Worm (Caenorhabditis elegans) whole organism, L4 larva: ENCODE measurements around the gene fkh-4.

Experiments used
- F37D6.2 ChIP-seq: sonication (generic microtip); optimal IDR thresholded peaks from 2 replicates; lab custom pipeline; 2016; ENCODE audit warnings: mild to moderate bottlenecking, missing genetic modification characterization, missing compliant biosample characterization
- F49E8.2 ChIP-seq: sonication (generic microtip); optimal IDR thresholded peaks from 2 replicates; lab custom pipeline; 2016; ENCODE audit warnings: missing compliant biosample characterization, mild to moderate bottlenecking, missing genetic modification characterization, borderline replicate concordance
- Y75B8A.6 ChIP-seq: fragments of 200-800 bp; sonication (Bioruptor generic); IDR thresholded peaks from 2 replicates; pipeline ENCODE4 v1.3.6; 2022; ENCODE audit warnings: missing genetic modification reagents, missing genetic modification characterization, missing compliant biosample characterization
- aly-2 ChIP-seq: sonication (generic microtip); optimal IDR thresholded peaks from 2 replicates; lab custom pipeline; 2018; ENCODE audit warnings: missing biosample characterization, missing genetic modification characterization
- ceh-20 ChIP-seq: fragments of 200-800 bp; sonication (Bioruptor generic); IDR thresholded peaks from 2 replicates; pipeline ENCODE4 v1.3.6; 2022; ENCODE audit warnings: missing genetic modification reagents, missing genetic modification characterization, missing compliant biosample characterization
- ceh-32 ChIP-seq: sonication (generic microtip); optimal IDR thresholded peaks from 2 replicates; lab custom pipeline; 2016; ENCODE audit warnings: mild to moderate bottlenecking, missing genetic modification characterization, missing compliant biosample characterization; ENCODE audit not compliant: poor library complexity
- ceh-44 ChIP-seq: fragments of 200-800 bp; sonication (Bioruptor generic); IDR thresholded peaks from 2 replicates; pipeline ENCODE4 v1.3.6; 2022; ENCODE audit warnings: missing genetic modification reagents, missing genetic modification characterization, missing compliant biosample characterization
- ces-1 ChIP-seq: fragments of 150-350 bp; sonication (generic microtip); optimal IDR thresholded peaks from 4 replicates; lab custom pipeline; 2014; ENCODE audit warnings: missing biosample characterization, missing genetic modification reagents, missing genetic modification characterization
- dmd-6 ChIP-seq: fragments of 200-800 bp; sonication (Bioruptor generic); IDR thresholded peaks from 2 replicates; pipeline ENCODE4 v1.3.6; 2022; ENCODE audit warnings: missing genetic modification reagents, missing genetic modification characterization, missing compliant biosample characterization
- egl-43 ChIP-seq: fragments of 200-800 bp; sonication (Bioruptor generic); IDR thresholded peaks from 2 replicates; pipeline ENCODE4 v1.3.6; 2022; ENCODE audit warnings: missing genetic modification reagents, missing genetic modification characterization, missing compliant biosample characterization
- gei-8 ChIP-seq: fragments of 200-800 bp; sonication (Bioruptor generic); optimal IDR thresholded peaks from 2 replicates; lab custom pipeline; 2018; ENCODE audit warnings: mild to moderate bottlenecking, missing genetic modification characterization, missing compliant biosample characterization
- hif-1 ChIP-seq, 2 experiments: sonication (generic microtip); optimal IDR thresholded peaks; 2 replicates each; lab custom pipeline; 2016 to 2017; ENCODE audit warnings: missing compliant biosample characterization in 2 of 2, missing genetic modification characterization in 2 of 2, missing genetic modification reagents in 2 of 2, missing genotype in 2 of 2, mild to moderate bottlenecking in 1 of 2
- hlh-11 ChIP-seq: fragments of 200-800 bp; sonication (Bioruptor generic); optimal IDR thresholded peaks from 2 replicates; lab custom pipeline; 2018; ENCODE audit warnings: mild to moderate bottlenecking, missing genetic modification characterization, missing compliant biosample characterization
- hlh-30 ChIP-seq: sonication (generic microtip); optimal IDR thresholded peaks from 2 replicates; lab custom pipeline; 2017; ENCODE audit warnings: antibody characterized with exemption, mild to moderate bottlenecking, missing genetic modification characterization, missing compliant biosample characterization; ENCODE audit not compliant: insufficient read depth
- lin-1 ChIP-seq: fragments of 200-800 bp; sonication (Bioruptor generic); IDR thresholded peaks from 2 replicates; pipeline ENCODE4 v1.3.6; 2022; ENCODE audit warnings: missing genetic modification reagents, missing genetic modification characterization, missing compliant biosample characterization
- lin-29 ChIP-seq: fragments of 200-800 bp; sonication (Bioruptor generic); IDR thresholded peaks from 2 replicates; pipeline ENCODE4 v1.3.6; 2022; ENCODE audit warnings: missing genetic modification reagents, missing genetic modification characterization, missing compliant biosample characterization
- lin-39 ChIP-seq: fragments of 150-350 bp; optimal IDR thresholded peaks from 2 replicates; lab custom pipeline; 2014; ENCODE audit warnings: missing biosample characterization, missing genetic modification reagents, missing genetic modification characterization
- lir-3 ChIP-seq: sonication (generic microtip); optimal IDR thresholded peaks from 2 replicates; lab custom pipeline; 2016; ENCODE audit warnings: mild to moderate bottlenecking, missing genetic modification characterization, missing compliant biosample characterization
- madf-9 ChIP-seq: fragments of 200-800 bp; sonication (Bioruptor generic); conservative IDR thresholded peaks from 2 replicates; pipeline ENCODE4 v1.3.6; 2022; ENCODE audit warnings: missing genetic modification reagents, missing genetic modification characterization, missing compliant biosample characterization
- mes-2 ChIP-seq: sonication (generic microtip); optimal IDR thresholded peaks from 2 replicates; lab custom pipeline; 2016; ENCODE audit warnings: missing genotype, mild to moderate bottlenecking, missing genetic modification characterization, missing compliant biosample characterization; ENCODE audit not compliant: poor library complexity, severe bottlenecking
- mxl-2 ChIP-seq: fragments of 200-800 bp; sonication (Bioruptor generic); conservative IDR thresholded peaks from 2 replicates; pipeline ENCODE4 v1.3.6; 2022; ENCODE audit warnings: missing genetic modification reagents, missing genetic modification characterization, missing compliant biosample characterization
- nhr-10 ChIP-seq: fragments of 150-350 bp; optimal IDR thresholded peaks from 2 replicates; lab custom pipeline; 2014; ENCODE audit warnings: missing biosample characterization, missing genetic modification characterization
- nhr-11 ChIP-seq: fragments of 150-350 bp; optimal IDR thresholded peaks from 2 replicates; lab custom pipeline; 2014; ENCODE audit warnings: missing biosample characterization, missing genetic modification characterization
- nhr-28 ChIP-seq: fragments of 150-350 bp; optimal IDR thresholded peaks from 2 replicates; lab custom pipeline; 2014; ENCODE audit warnings: missing biosample characterization, missing genetic modification characterization
- nhr-42 ChIP-seq: fragments of 200-800 bp; sonication (Bioruptor generic); IDR thresholded peaks from 2 replicates; pipeline ENCODE4 v1.3.6; 2022; ENCODE audit warnings: missing genetic modification characterization, missing compliant biosample characterization
- pha-4 ChIP-seq, 2 experiments: fragments of 150-350 bp in 1 of 2; fragments of 200-800 bp in 1 of 2; sonication (Bioruptor generic) in 1 of 2; IDR thresholded peaks in 1 of 2; optimal IDR thresholded peaks in 1 of 2; 2 replicates each; pipeline versions ENCODE4 v1.3.6 to Lab custom; 2014 to 2022; ENCODE audit warnings: missing genetic modification characterization in 2 of 2, missing genetic modification reagents in 2 of 2, missing biosample characterization in 1 of 2, missing compliant biosample characterization in 1 of 2
- php-3 ChIP-seq: fragments of 200-800 bp; sonication (Bioruptor generic); IDR thresholded peaks from 2 replicates; pipeline ENCODE4 v1.3.6; 2022; ENCODE audit warnings: missing genetic modification reagents, missing genetic modification characterization, missing compliant biosample characterization
- pqm-1 ChIP-seq: sonication (generic microtip); optimal IDR thresholded peaks from 2 replicates; lab custom pipeline; 2017; ENCODE audit warnings: missing biosample characterization, missing genetic modification characterization
- saeg-2 ChIP-seq: fragments of 200-800 bp; sonication (Bioruptor generic); IDR thresholded peaks from 2 replicates; pipeline ENCODE4 v1.3.6; 2022; ENCODE audit warnings: missing genetic modification reagents, missing genetic modification characterization, missing compliant biosample characterization
- set-16 ChIP-seq: fragments of 200-800 bp; sonication (Bioruptor generic); IDR thresholded peaks from 2 replicates; pipeline ENCODE4 v1.3.6; 2022; ENCODE audit warnings: missing genetic modification reagents, missing genetic modification characterization, missing compliant biosample characterization
- spr-1 ChIP-seq: sonication (generic microtip); optimal IDR thresholded peaks from 2 replicates; lab custom pipeline; 2016; ENCODE audit warnings: mild to moderate bottlenecking, missing genetic modification characterization, missing compliant biosample characterization
- spr-3 ChIP-seq: fragments of 200-800 bp; sonication (Bioruptor generic); optimal IDR thresholded peaks from 2 replicates; lab custom pipeline; 2018; ENCODE audit warnings: mild to moderate bottlenecking, missing genetic modification characterization, missing compliant biosample characterization
- unc-62 ChIP-seq, 3 experiments: fragments of 150-350 bp in 1 of 3; sonication (generic microtip); optimal IDR thresholded peaks in 2 of 3; peaks in 1 of 3; 1 replicate in 1 of 3; 2 replicates in 2 of 3; lab custom pipeline; 2014 to 2017; ENCODE audit warnings: missing biosample characterization in 3 of 3, missing genetic modification characterization in 3 of 3, missing genetic modification reagents in 3 of 3, missing genotype in 1 of 3
- zag-1 ChIP-seq: fragments of 150-350 bp; optimal IDR thresholded peaks from 2 replicates; lab custom pipeline; 2014; ENCODE audit warnings: missing biosample characterization, missing genetic modification characterization
- zfp-2 ChIP-seq: sonication (generic microtip); optimal IDR thresholded peaks from 2 replicates; lab custom pipeline; 2016; ENCODE audit warnings: mild to moderate bottlenecking, missing genetic modification characterization, missing compliant biosample characterization
- zfp-3 ChIP-seq: fragments of 200-800 bp; sonication (Bioruptor generic); conservative IDR thresholded peaks from 2 replicates; pipeline ENCODE4 v1.3.6; 2022; ENCODE audit warnings: missing genetic modification reagents, missing genetic modification characterization, missing compliant biosample characterization
- zip-11 ChIP-seq: fragments of 200-800 bp; sonication (Bioruptor generic); IDR thresholded peaks from 2 replicates; pipeline ENCODE4 v1.3.6; 2022; ENCODE audit warnings: missing genetic modification characterization, missing compliant biosample characterization
- ztf-7 ChIP-seq: fragments of 150-350 bp; optimal IDR thresholded peaks from 2 replicates; lab custom pipeline; 2014; ENCODE audit warnings: missing biosample characterization, missing genetic modification characterization

The fkh-4 gene

DNA sequence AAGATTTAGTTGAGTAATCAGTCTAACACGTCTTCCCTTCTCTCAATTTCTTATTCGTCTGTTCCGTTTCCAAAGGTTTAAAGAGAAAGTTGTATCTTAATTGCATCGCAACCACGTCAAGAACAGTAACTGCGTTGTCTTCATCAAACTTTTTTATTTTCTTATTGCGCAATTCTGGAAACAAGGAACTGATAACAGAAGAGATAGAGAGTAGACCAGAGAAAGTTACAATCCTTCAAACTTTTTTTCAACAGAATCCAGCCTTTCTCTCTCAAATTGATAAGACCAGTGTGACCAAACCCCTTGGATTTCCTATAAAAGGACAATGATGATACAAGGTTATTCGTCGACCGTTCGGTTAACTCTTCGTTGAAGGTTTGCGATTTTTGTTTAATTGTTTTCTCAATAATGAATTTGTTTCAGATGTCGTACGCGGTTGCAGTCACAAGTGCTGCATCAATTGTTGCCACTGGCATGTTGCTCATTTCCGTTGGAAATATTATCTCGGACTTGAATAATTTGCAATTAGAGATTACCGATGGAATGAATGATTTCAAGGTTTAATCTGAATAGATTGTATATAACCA lies 40.5 kb upstream of the fkh-4 start, which contains the start of gene col-184:
col-184 (plus strand) TSS at position 409 of the 587 bp plus-strand sequence.
- TF ChIP-seq ceh-32 (no peak), F49E8.2 (tag; lab: Kevin White, UChicago) (no peak), aly-2 (no peak), lin-29 (GFP tag; lab: Robert Waterston, UW) (no peak), lir-3 (tag; lab: Kevin White, UChicago) (no peak), F37D6.2 (tag; lab: Kevin White, UChicago) (no peak), nhr-42 (GFP tag; lab: Robert Waterston, UW) (no peak), zfp-2 (no peak), zfp-3 (no peak), nhr-10 (tag; lab: Kevin White, UChicago) (no peak), gei-8 (GFP tag; lab: Kevin White, UChicago) (no peak), zag-1 (no peak), egl-43 (GFP tag; lab: Robert Waterston, UW) (no peak), hif-1 (tag; optimal IDR thresholded peaks at IDR 0.05; lab: Kevin White, UChicago) (no peak), spr-3 (GFP tag; lab: Kevin White, UChicago) (no peak), lin-39 (tag; lab: Kevin White, UChicago) (no peak), nhr-28 (tag; lab: Kevin White, UChicago) (peak; percentile 37), unc-62 (GFP tag; optimal IDR thresholded peaks at IDR 0.05 in 1 of 2; lab: Kevin White, UChicago) (peak in 1 of 2 experiments; percentile 94), unc-62 (tag; optimal IDR thresholded peaks at IDR 0.05; lab: Kevin White, UChicago) (no peak), Y75B8A.6 (no peak), ceh-20 (GFP tag; lab: Robert Waterston, UW) (0 out of 2 replicates have a peak, but pooled peaks have one; percentile 31), mes-2 (tag; lab: Kevin White, UChicago) (no peak), dmd-6 (peak; percentile 28; the same call in 1 of the 2 replicates), php-3 (GFP tag; lab: Robert Waterston, UW) (no peak)

DNA sequence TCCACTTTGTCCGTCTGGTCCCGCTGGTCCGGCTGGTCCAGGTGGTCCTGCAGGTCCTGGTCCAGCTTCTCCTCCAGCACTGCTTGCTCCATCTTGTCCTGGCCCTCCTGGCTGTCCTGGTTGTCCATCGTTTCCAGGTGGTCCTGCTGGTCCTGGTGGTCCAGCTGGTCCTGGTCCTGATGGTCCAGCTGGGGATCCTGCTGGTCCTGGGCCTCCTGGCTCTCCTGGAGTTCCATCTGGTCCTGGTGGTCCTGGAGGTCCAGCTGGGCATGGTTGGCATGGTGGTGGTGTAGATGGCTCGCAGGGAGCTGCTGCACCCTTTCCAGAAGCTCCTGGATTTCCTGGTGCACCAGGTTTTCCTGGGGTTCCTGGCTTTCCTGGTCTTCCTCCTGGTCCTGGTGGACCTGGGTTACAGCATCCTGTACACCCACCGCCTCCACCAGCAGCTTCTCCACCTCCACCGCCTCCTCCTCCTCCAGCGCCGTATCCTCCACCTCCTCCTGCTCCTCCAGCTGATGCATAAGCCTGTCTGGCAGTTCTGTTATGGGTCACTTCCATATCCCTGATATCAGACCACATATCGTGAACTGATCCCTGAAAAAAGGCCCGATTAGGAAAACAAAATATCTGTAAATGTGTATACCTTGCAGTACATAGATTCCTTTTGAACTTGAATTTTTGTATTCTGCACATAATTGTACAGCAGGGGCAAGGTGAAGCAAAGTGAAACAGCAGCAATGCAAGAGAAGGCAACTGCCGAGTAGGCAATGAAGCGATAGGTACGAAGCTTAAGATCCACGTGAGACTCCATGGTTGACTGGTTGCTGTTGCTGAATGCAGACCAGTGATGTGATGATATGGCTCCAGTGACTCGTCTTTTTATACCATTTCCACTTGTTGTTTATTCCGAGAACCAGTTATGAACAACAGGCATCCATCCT lies 38.5 kb upstream of the fkh-4 start, which contains the start of gene col-183:
col-183 (minus strand) TSS at position 839 of the 941 bp plus-strand sequence.
- peak in 1 of 2 experiments; percentile 99 for TF ChIP-seq unc-62 (GFP tag; optimal IDR thresholded peaks at IDR 0.05 in 1 of 2; lab: Kevin White, UChicago)
- TF ChIP-seq unc-62 (tag; optimal IDR thresholded peaks at IDR 0.05; lab: Kevin White, UChicago) = no peak
- no peak for TF ChIP-seq zip-11
- peak; percentile 7; the same call in 1 of the 2 replicates for TF ChIP-seq pha-4 (GFP tag; IDR thresholded peaks at IDR 0.05; lab: Robert Waterston, UW)
- no peak for TF ChIP-seq pha-4 (tag; optimal IDR thresholded peaks at IDR 0.05; lab: Kevin White, UChicago)
- TF ChIP-seq set-16 (GFP tag; lab: Robert Waterston, UW) = peak; percentile 96

DNA sequence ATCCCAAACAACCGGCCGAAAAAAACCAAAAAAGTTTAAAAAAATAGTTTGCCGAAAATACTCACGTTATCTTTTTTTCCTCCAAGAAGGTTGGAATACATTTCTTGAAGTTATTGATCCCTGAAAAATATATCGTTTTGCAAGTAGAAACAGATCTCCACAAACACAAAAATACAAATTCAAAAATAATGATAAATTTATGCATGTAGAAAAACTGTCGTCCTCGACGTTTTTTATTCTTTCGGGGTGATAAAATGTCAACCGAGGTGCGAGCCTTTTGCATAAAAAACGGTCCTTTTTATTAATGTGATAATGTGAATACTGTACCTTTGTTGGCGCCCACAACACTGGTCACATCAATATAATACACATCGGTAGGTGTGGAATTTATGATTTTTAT lies 35.1 kb upstream of the fkh-4 start, which contains the start of gene F02D10.2:
F02D10.2 (minus strand) TSS at position 101 of the 400 bp plus-strand sequence.
- TF ChIP-seq ces-1 (GFP tag; lab: Kevin White, UChicago) (no peak), pqm-1 (tag; lab: Kevin White, UChicago) (no peak), lin-39 (tag; lab: Kevin White, UChicago) (no peak), hlh-30 (no peak), nhr-11 (tag; lab: Kevin White, UChicago) (no peak), ceh-44 (no peak), madf-9 (no peak), spr-1 (tag; lab: Kevin White, UChicago) (no peak), lin-1 (GFP tag; lab: Robert Waterston, UW) (no peak), mxl-2 (GFP tag; lab: Robert Waterston, UW) (no peak), hlh-11 (tag; lab: Kevin White, UChicago) (no peak), saeg-2 (GFP tag; lab: Robert Waterston, UW) (no peak), ztf-7 (tag; lab: Kevin White, UChicago) (no peak)
